Fruit fly (Drosophila melanogaster): ENCODE data around the gene CG18178.

Gene CG18178

DNA sequence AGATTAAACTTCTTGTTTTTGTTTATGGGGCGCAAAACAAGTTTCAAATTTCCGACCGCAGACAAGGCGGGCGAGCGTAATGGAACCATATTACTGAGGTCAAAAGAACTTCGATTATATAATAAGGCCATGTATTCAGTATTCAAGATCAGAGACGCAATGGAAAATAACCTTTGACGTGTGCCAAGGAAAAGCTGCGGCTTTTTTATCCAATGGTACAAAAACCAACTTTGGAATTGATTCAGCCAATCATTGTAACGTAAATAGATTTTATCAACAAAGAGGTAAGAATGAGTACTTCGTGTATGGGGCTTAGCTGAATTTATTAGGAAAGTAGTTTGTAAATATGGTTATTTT lies 21.4 kb downstream of the CG18178 start:
- TF ChIP-seq acj6 (GFP tag; optimal IDR thresholded peaks at IDR 0.05) (no peak), lz (GFP tag; optimal IDR thresholded peaks at IDR 0.05) (no peak), Gug (GFP tag; IDR thresholded peaks at IDR 0.05) (no peak), salr (GFP tag; optimal IDR thresholded peaks at IDR 0.05) (no peak), CG34406 (GFP tag; optimal IDR thresholded peaks at IDR 0.05) (no peak), fkh (GFP tag; optimal IDR thresholded peaks at IDR 0.05) (no peak)

DNA sequence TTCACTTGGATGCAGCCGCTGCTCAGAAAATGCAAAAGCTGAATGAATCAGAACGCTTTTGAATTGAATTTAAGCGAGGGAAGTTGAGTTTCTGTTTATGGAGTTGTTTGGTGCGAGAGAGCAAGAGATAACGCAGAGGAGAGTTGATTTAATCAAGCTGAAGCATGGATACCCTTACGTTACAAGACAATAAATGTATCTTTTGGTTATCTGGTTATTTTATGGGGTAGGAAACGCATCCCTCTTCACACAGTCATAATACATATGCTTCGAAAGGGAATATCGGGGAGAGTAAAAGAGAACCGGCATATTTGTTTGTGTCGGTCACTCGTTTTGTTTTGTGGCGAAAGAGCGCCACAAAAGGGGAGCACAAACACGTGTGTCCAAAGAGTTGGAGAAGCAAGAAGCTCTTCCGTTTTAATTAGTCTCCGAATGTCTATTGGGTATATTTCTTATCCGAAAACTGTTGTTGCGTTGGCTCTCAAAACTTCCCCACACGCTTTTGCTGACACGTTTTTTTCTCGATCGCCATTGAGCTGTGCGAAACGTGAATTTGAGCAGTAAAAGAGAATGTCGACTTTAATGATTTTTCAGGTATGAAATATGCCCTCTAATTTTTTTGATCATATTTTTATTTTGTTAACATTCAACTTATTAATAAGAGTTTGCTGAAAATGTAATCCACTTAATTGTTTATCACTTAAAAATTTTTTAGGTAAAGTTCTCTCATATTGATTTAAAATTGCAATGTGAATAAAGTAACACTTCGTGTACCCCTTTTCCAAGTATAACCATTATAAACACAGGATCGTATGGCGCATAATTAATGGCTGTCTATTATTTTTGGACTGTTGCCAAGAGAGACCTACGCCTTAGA lies 22.1 kb downstream of the CG18178 start, which contains the start of gene Prps:
TSS of gene Prps (minus strand) at position 51 of the 877 bp plus-strand sequence.
- peak; percentile 91 for TF ChIP-seq vri (GFP tag; optimal IDR thresholded peaks at IDR 0.05)
- peak; percentile 88 for TF ChIP-seq Hr4 (GFP tag; optimal IDR thresholded peaks at IDR 0.05)
- TF ChIP-seq lz (GFP tag; optimal IDR thresholded peaks at IDR 0.05): peak; percentile 86
- TF ChIP-seq CG10631 (GFP tag; optimal IDR thresholded peaks at IDR 0.05): no peak
- TF ChIP-seq salr (GFP tag; optimal IDR thresholded peaks at IDR 0.05): peak in 1 of 2 experiments; percentile 63
- TF ChIP-seq Sox15 (GFP tag; optimal IDR thresholded peaks at IDR 0.05): peak; percentile 61
- peak; percentile 23 for TF ChIP-seq fkh (GFP tag; optimal IDR thresholded peaks at IDR 0.05)
- peak; percentile 91 for TF ChIP-seq esn (GFP tag; optimal IDR thresholded peaks at IDR 0.05)
- peak; percentile 90 for TF ChIP-seq CG6792 (GFP tag; optimal IDR thresholded peaks at IDR 0.05)
- TF ChIP-seq CG31627 (GFP tag; optimal IDR thresholded peaks at IDR 0.05): peak; percentile 83
- TF ChIP-seq Ets96B (tag; optimal IDR thresholded peaks at IDR 0.05): peak; percentile 84
- TF ChIP-seq Eip93F (GFP tag; optimal IDR thresholded peaks at IDR 0.05): peak; percentile 83
- peak; percentile 83 for TF ChIP-seq CG15336 (GFP tag; IDR thresholded peaks at IDR 0.05)
- TF ChIP-seq CG8119 (GFP tag; IDR thresholded peaks at IDR 0.05): peak; percentile 78; the same call in 2 of the 3 replicates
- peak; percentile 81 for TF ChIP-seq fd85E (GFP tag; optimal IDR thresholded peaks at IDR 0.05)
- peak; percentile 71 for TF ChIP-seq Gug (GFP tag; IDR thresholded peaks at IDR 0.05)
- TF ChIP-seq Met (GFP tag; optimal IDR thresholded peaks at IDR 0.05): peak; percentile 89
- TF ChIP-seq CG4318 (GFP tag; optimal IDR thresholded peaks at IDR 0.05): no peak
- TF ChIP-seq CG6163 (GFP tag; IDR thresholded peaks at IDR 0.05): peak; percentile 90
- peak; percentile 68 for TF ChIP-seq CG11902 (GFP tag; optimal IDR thresholded peaks at IDR 0.05)
- peak; percentile 93 for TF ChIP-seq Sox102F (GFP tag; optimal IDR thresholded peaks at IDR 0.05)
- TF ChIP-seq CG6854 (GFP tag; optimal IDR thresholded peaks at IDR 0.05): peak; percentile 92
- peak; percentile 70 for TF ChIP-seq Lpt (GFP tag; optimal IDR thresholded peaks at IDR 0.05)
- TF ChIP-seq topi (GFP tag; optimal IDR thresholded peaks at IDR 0.05): peak; percentile 91
- TF ChIP-seq CG34406 (GFP tag; optimal IDR thresholded peaks at IDR 0.05): peak; percentile 73
- TF ChIP-seq CG11294 (GFP tag; IDR thresholded peaks at IDR 0.05): peak; percentile 72
- TF ChIP-seq eg (GFP tag; IDR thresholded peaks at IDR 0.05): peak; percentile 88
- TF ChIP-seq fd59A (GFP tag; optimal IDR thresholded peaks at IDR 0.05): peak; percentile 54
- TF ChIP-seq ss (GFP tag; optimal IDR thresholded peaks at IDR 0.05): peak; percentile 84 to 86
- peak; percentile 24 for TF ChIP-seq dac (GFP tag; optimal IDR thresholded peaks at IDR 0.05)
- peak; percentile 83 for TF ChIP-seq CG16779 (tag; optimal IDR thresholded peaks at IDR 0.05)
- peak; percentile 70 for TF ChIP-seq CG32006 (GFP tag; optimal IDR thresholded peaks at IDR 0.05)
- TF ChIP-seq net (GFP tag; optimal IDR thresholded peaks at IDR 0.05): peak; percentile 87
- no peak for TF ChIP-seq Hr38 (GFP tag; optimal IDR thresholded peaks at IDR 0.05)
- peak; percentile 91 for TF ChIP-seq Eip75B (GFP tag; optimal IDR thresholded peaks at IDR 0.05)
- TF ChIP-seq CG3032 (tag; optimal IDR thresholded peaks at IDR 0.05): peak; percentile 79
- TF ChIP-seq OdsH (GFP tag; optimal IDR thresholded peaks at IDR 0.05): peak; percentile 83
- peak; percentile 69 for TF ChIP-seq Blimp-1 (GFP tag; optimal IDR thresholded peaks at IDR 0.05)
- peak; percentile 70 for TF ChIP-seq CG8319 (GFP tag; optimal IDR thresholded peaks at IDR 0.05)
- TF ChIP-seq Hr39 (GFP tag; optimal IDR thresholded peaks at IDR 0.05): peak; percentile 82
- TF ChIP-seq CG9139 (GFP tag; optimal IDR thresholded peaks at IDR 0.05): peak; percentile 81
- TF ChIP-seq CG6276 (GFP tag; optimal IDR thresholded peaks at IDR 0.05): no peak
- peak; percentile 85 for TF ChIP-seq Smox (GFP tag; optimal IDR thresholded peaks at IDR 0.05)
- TF ChIP-seq spab (GFP tag; optimal IDR thresholded peaks at IDR 0.05): peak; percentile 67
- peak; percentile 83 for TF ChIP-seq acj6 (GFP tag; optimal IDR thresholded peaks at IDR 0.05)
- TF ChIP-seq dsx (GFP tag; optimal IDR thresholded peaks at IDR 0.05; ENCODE audit: poor library complexity, severe bottlenecking): peak; percentile 79
- TF ChIP-seq CG3919 (GFP tag; optimal IDR thresholded peaks at IDR 0.05): peak; percentile 93
